Fruit fly (Drosophila melanogaster): Measurements from ENCODE around the gene CG5854.

- TF ChIP-seq Dif (GFP tag; optimal IDR thresholded peaks at IDR 0.05; ENCODE audit: partially characterized antibody) (no peak), br (GFP tag; optimal IDR thresholded peaks at IDR 0.05) (no peak), h (GFP tag; optimal IDR thresholded peaks at IDR 0.05) (no peak)
Measured at dm6 chr3R:23902557-23902956, 31.2 kb upstream of the CG5854 start.

Measured in whole organism, wandering third instar larva.